Fruit fly (Drosophila melanogaster): ENCODE results near the gene ss.

- TF ChIP-seq h (optimal IDR thresholded peaks at IDR 0.05) (no peak), Myc (optimal IDR thresholded peaks at IDR 0.05) (no peak)
Measured at dm6 chr3R:16368288-16368687, 35.2 kb downstream of the ss start, which contains the start of gene js.
